Fruit fly (Drosophila melanogaster) whole organism: ENCODE results near the gene CG10428.

Source experiments
- CG8478 ChIP-seq: fragments of >200 bp; optimal IDR thresholded peaks from 2 replicates; lab custom pipeline; 2018; ENCODE audit warnings: inconsistent platforms
- psq ChIP-seq: fragments of >200 bp; optimal IDR thresholded peaks from 2 replicates; lab custom pipeline; 2017

- no peak for TF ChIP-seq psq (lab: Kevin White, UChicago)
- no peak for TF ChIP-seq CG8478
These were observed 3.0 kb downstream of the CG10428 start, which contains the start of gene Nedd8 for dm6 chr2L:18951674-18952073.
